Worm (Caenorhabditis elegans): Measurements from ENCODE around the gene lhfp-4.

The lhfp-4 gene

ce11 chrIV:17287908-17288675, 12.7 kb downstream of the lhfp-4 start, which contains the start of gene zipt-7.1:
TSS of gene zipt-7.1 (minus strand) at chrIV:17288139.
- TF ChIP-seq unc-39 (tag; optimal IDR thresholded peaks at IDR 0.05) (no peak), lin-13 (GFP tag; optimal IDR thresholded peaks at IDR 0.05) (no peak), nhr-129 (tag; optimal IDR thresholded peaks at IDR 0.05) (peak; percentile 55), nhr-25 (tag; optimal IDR thresholded peaks at IDR 0.05) (no peak)

- peak; percentile 4 for TF ChIP-seq unc-55 (GFP tag; optimal IDR thresholded peaks at IDR 0.05)
- no peak for TF ChIP-seq Y55F3AM.14 (GFP tag; optimal IDR thresholded peaks at IDR 0.05)
- no peak for TF ChIP-seq nhr-23 (tag; optimal IDR thresholded peaks at IDR 0.05)
- TF ChIP-seq lin-39 (tag; optimal IDR thresholded peaks at IDR 0.05): no peak
Observed at ce11 chrIV:17291629-17292199, 16.3 kb downstream of the lhfp-4 start, which contains the start of the genes T28F3.11 and slc-17.4. TSS of gene T28F3.11 (minus strand) at chrIV:17291679. TSS of gene slc-17.4 (minus strand) at chrIV:17291733.

- no peak for TF ChIP-seq lsy-2 (tag; optimal IDR thresholded peaks at IDR 0.05)
- no peak for TF ChIP-seq peb-1 (tag; optimal IDR thresholded peaks at IDR 0.05)
- TF ChIP-seq Y55F3AM.14 (GFP tag; optimal IDR thresholded peaks at IDR 0.05): no peak
- no peak for TF ChIP-seq zag-1 (tag; optimal IDR thresholded peaks at IDR 0.05)
- TF ChIP-seq alr-1 (tag; optimal IDR thresholded peaks at IDR 0.05): no peak
- no peak for TF ChIP-seq F13H6.1 (tag; optimal IDR thresholded peaks at IDR 0.05)
- no peak for TF ChIP-seq elt-3 (tag; optimal IDR thresholded peaks at IDR 0.05)
- no peak for TF ChIP-seq nhr-10 (tag; optimal IDR thresholded peaks at IDR 0.05)
- peak; percentile 23 for TF ChIP-seq fos-1 (tag; optimal IDR thresholded peaks at IDR 0.05)
- no peak for TF ChIP-seq nhr-11 (tag; optimal IDR thresholded peaks at IDR 0.05)
- no peak for TF ChIP-seq nhr-12 (tag; optimal IDR thresholded peaks at IDR 0.05)
- TF ChIP-seq nhr-23 (tag; optimal IDR thresholded peaks at IDR 0.05): no peak
- peak; percentile 43 for TF ChIP-seq nhr-129 (tag; optimal IDR thresholded peaks at IDR 0.05)
- TF ChIP-seq nhr-21 (tag; optimal IDR thresholded peaks at IDR 0.05): no peak
- TF ChIP-seq ztf-1 (GFP tag; conservative IDR thresholded peaks at IDR 0.05): no peak
- no peak for TF ChIP-seq C34F6.9 (tag; optimal IDR thresholded peaks at IDR 0.05)
- TF ChIP-seq sem-4 (tag; optimal IDR thresholded peaks at IDR 0.05): no peak
Observed at ce11 chrIV:17292350-17292749, 17.0 kb downstream of the lhfp-4 start.

ce11 chrIV:17293068-17293467, 17.7 kb downstream of the lhfp-4 start:
- TF ChIP-seq unc-55 (GFP tag; optimal IDR thresholded peaks at IDR 0.05) (peak; percentile 11), lsy-2 (tag; optimal IDR thresholded peaks at IDR 0.05) (no peak), blmp-1 (tag; optimal IDR thresholded peaks at IDR 0.05; ENCODE audit: insufficient read depth) (no peak)

ce11 chrIV:17293679-17294078, 18.3 kb downstream of the lhfp-4 start:
- no peak for TF ChIP-seq crh-2 (tag; optimal IDR thresholded peaks at IDR 0.05)
- peak; percentile 72 for TF ChIP-seq unc-55 (GFP tag; optimal IDR thresholded peaks at IDR 0.05)
- TF ChIP-seq C34F6.9 (tag; optimal IDR thresholded peaks at IDR 0.05): peak; percentile 69
- no peak for TF ChIP-seq nhr-23 (tag; optimal IDR thresholded peaks at IDR 0.05)
- TF ChIP-seq aly-2 (tag; optimal IDR thresholded peaks at IDR 0.05): no peak
- TF ChIP-seq nhr-129 (tag; optimal IDR thresholded peaks at IDR 0.05): peak; percentile 20

- TF ChIP-seq mbf-1 (tag; optimal IDR thresholded peaks at IDR 0.05) (no peak), ztf-1 (GFP tag; conservative IDR thresholded peaks at IDR 0.05) (no peak), nhr-12 (tag; optimal IDR thresholded peaks at IDR 0.05) (no peak), unc-62 (GFP tag; optimal IDR thresholded peaks at IDR 0.05) (no peak), R02D3.7 (tag; optimal IDR thresholded peaks at IDR 0.05) (no peak), sem-4 (tag; optimal IDR thresholded peaks at IDR 0.05) (no peak), lsy-2 (tag; optimal IDR thresholded peaks at IDR 0.05) (no peak), crh-2 (tag; optimal IDR thresholded peaks at IDR 0.05) (no peak), nhr-11 (tag; optimal IDR thresholded peaks at IDR 0.05) (no peak), mdl-1 (tag; optimal IDR thresholded peaks at IDR 0.05) (no peak), mab-5 (tag; optimal IDR thresholded peaks at IDR 0.05) (no peak), F13H6.1 (tag; optimal IDR thresholded peaks at IDR 0.05) (no peak), Y55F3AM.14 (GFP tag; optimal IDR thresholded peaks at IDR 0.05) (no peak), lin-13 (GFP tag; optimal IDR thresholded peaks at IDR 0.05) (no peak), ceh-82 (tag; optimal IDR thresholded peaks at IDR 0.05) (no peak), gmeb-1 (tag; optimal IDR thresholded peaks at IDR 0.05) (no peak), sma-9 (GFP tag; optimal IDR thresholded peaks at IDR 0.05) (no peak), sma-9 (tag; optimal IDR thresholded peaks at IDR 0.05) (no peak), alr-1 (tag; optimal IDR thresholded peaks at IDR 0.05) (no peak), nhr-10 (tag; optimal IDR thresholded peaks at IDR 0.05) (no peak), zag-1 (tag; optimal IDR thresholded peaks at IDR 0.05) (no peak)
Observed at ce11 chrIV:17294489-17294888, 19.1 kb downstream of the lhfp-4 start, which contains the start of gene T28F3.5. TSS of gene T28F3.5 (plus strand) at chrIV:17294789.
